Worm (Caenorhabditis elegans) whole organism, young adult: ENCODE results near the gene R11G11.16.

Experiments
- B0019.2 ChIP-seq: fragments of 200-800 bp; sonication (Bioruptor generic); conservative IDR thresholded peaks from 2 replicates; pipeline ENCODE4 v1.3.6; 2022; ENCODE audit warnings: missing genetic modification reagents, missing genetic modification characterization, missing compliant biosample characterization
- B0336.3 ChIP-seq: fragments of 200-800 bp; sonication (Bioruptor generic); IDR thresholded peaks from 2 replicates; pipeline ENCODE4 v1.3.6; 2022; ENCODE audit warnings: missing genetic modification characterization, missing compliant biosample characterization
- C17E4.6 ChIP-seq: fragments of 200-800 bp; sonication (Bioruptor generic); IDR thresholded peaks from 2 replicates; pipeline ENCODE4 v1.3.6; 2022; ENCODE audit warnings: missing genetic modification reagents, missing genetic modification characterization, missing compliant biosample characterization
- D2030.7 ChIP-seq: fragments of 200-800 bp; sonication (Bioruptor generic); IDR thresholded peaks from 2 replicates; pipeline ENCODE4 v1.3.6; 2022; ENCODE audit warnings: missing genetic modification reagents, missing genetic modification characterization, missing compliant biosample characterization
- F33H1.4 ChIP-seq: fragments of 200-800 bp; sonication (Bioruptor generic); IDR thresholded peaks from 2 replicates; pipeline ENCODE4 v1.3.6; 2022; ENCODE audit warnings: missing genetic modification reagents, missing genetic modification characterization, missing compliant biosample characterization
- F37B4.10 ChIP-seq: fragments of 200-800 bp; sonication (Bioruptor generic); IDR thresholded peaks from 2 replicates; pipeline ENCODE4 v1.3.6; 2022; ENCODE audit warnings: missing genetic modification characterization, missing compliant biosample characterization
- F55B11.4 ChIP-seq: sonication (generic microtip); optimal IDR thresholded peaks from 2 replicates; lab custom pipeline; 2016; ENCODE audit warnings: missing compliant biosample characterization, missing genetic modification characterization, borderline replicate concordance; ENCODE audit not compliant: insufficient read depth
- F57C9.4 ChIP-seq: sonication (generic microtip); optimal IDR thresholded peaks from 2 replicates; lab custom pipeline; 2017; ENCODE audit warnings: mild to moderate bottlenecking, missing genetic modification characterization, missing compliant biosample characterization
- Y67H2A.10 ChIP-seq: fragments of 200-800 bp; sonication (Bioruptor generic); conservative IDR thresholded peaks from 2 replicates; pipeline ENCODE4 v1.3.6; 2022; ENCODE audit warnings: missing genetic modification reagents, missing genetic modification characterization, missing compliant biosample characterization
- akir-1 ChIP-seq: fragments of 200-800 bp; sonication (Bioruptor generic); optimal IDR thresholded peaks from 2 replicates; lab custom pipeline; 2018; ENCODE audit warnings: mild to moderate bottlenecking, missing genetic modification characterization, moderate library complexity, missing compliant biosample characterization
- ama-1 ChIP-seq, 3 experiments: fragments of 150-350 bp in 1 of 3; sonication (generic microtip) in 2 of 3; optimal IDR thresholded peaks; 2 replicates each; lab custom pipeline; 2014 to 2018; ENCODE audit warnings: missing biosample characterization in 2 of 3, missing genetic modification characterization in 2 of 3, missing genetic modification reagents in 2 of 3
- atf-7 ChIP-seq: sonication (generic microtip); optimal IDR thresholded peaks from 2 replicates; lab custom pipeline; 2017; ENCODE audit warnings: mild to moderate bottlenecking, missing genetic modification characterization, missing compliant biosample characterization
- attf-3 ChIP-seq: fragments of 200-800 bp; sonication (Bioruptor generic); conservative IDR thresholded peaks from 2 replicates; pipeline ENCODE4 v1.3.6; 2022; ENCODE audit warnings: missing genetic modification reagents, missing genetic modification characterization, missing compliant biosample characterization
- attf-5 ChIP-seq: fragments of 200-800 bp; sonication (Bioruptor generic); optimal IDR thresholded peaks from 2 replicates; lab custom pipeline; 2018; ENCODE audit warnings: mild to moderate bottlenecking, missing genetic modification characterization, missing compliant biosample characterization
- bed-1 ChIP-seq: fragments of 200-800 bp; sonication (Bioruptor generic); IDR thresholded peaks from 2 replicates; pipeline ENCODE4 v1.3.6; 2022; ENCODE audit warnings: missing genetic modification reagents, missing genetic modification characterization, missing compliant biosample characterization
- cebp-2 ChIP-seq: fragments of 200-800 bp; sonication (Bioruptor generic); IDR thresholded peaks from 2 replicates; pipeline ENCODE4 v1.3.6; 2022; ENCODE audit warnings: missing genetic modification characterization, missing compliant biosample characterization
- ceh-40 ChIP-seq: fragments of 200-800 bp; sonication (Bioruptor generic); IDR thresholded peaks from 2 replicates; pipeline ENCODE4 v1.3.6; 2022; ENCODE audit warnings: missing genetic modification characterization, missing compliant biosample characterization
- ceh-58 ChIP-seq: fragments of 200-800 bp; sonication (Bioruptor generic); IDR thresholded peaks from 2 replicates; pipeline ENCODE4 v1.3.6; 2022; ENCODE audit warnings: missing genetic modification characterization, missing compliant biosample characterization
- ceh-79 ChIP-seq: sonication (generic microtip); optimal IDR thresholded peaks from 2 replicates; lab custom pipeline; 2017; ENCODE audit warnings: mild to moderate bottlenecking, missing genetic modification characterization, missing compliant biosample characterization
- dpff-1 ChIP-seq: sonication (generic microtip); optimal IDR thresholded peaks from 2 replicates; lab custom pipeline; 2017; ENCODE audit warnings: mild to moderate bottlenecking, missing genetic modification characterization, missing compliant biosample characterization
- fkh-3 ChIP-seq: sonication (generic microtip); optimal IDR thresholded peaks from 2 replicates; lab custom pipeline; 2016; ENCODE audit warnings: mild to moderate bottlenecking, missing genetic modification characterization, missing compliant biosample characterization
- gei-17 ChIP-seq: fragments of 200-800 bp; sonication (Bioruptor generic); optimal IDR thresholded peaks from 2 replicates; lab custom pipeline; 2018; ENCODE audit warnings: mild to moderate bottlenecking, missing genetic modification characterization, missing compliant biosample characterization
- hsf-1 ChIP-seq: fragments of 200-800 bp; sonication (Bioruptor generic); IDR thresholded peaks from 2 replicates; pipeline ENCODE4 v1.3.6; 2022; ENCODE audit warnings: missing genetic modification reagents, missing genetic modification characterization, missing compliant biosample characterization
- let-526 ChIP-seq: fragments of 200-800 bp; sonication (Bioruptor generic); IDR thresholded peaks from 2 replicates; pipeline ENCODE4 v1.3.6; 2022; ENCODE audit warnings: missing genetic modification reagents, missing genetic modification characterization, missing compliant biosample characterization
- lsl-1 ChIP-seq: fragments of 200-800 bp; sonication (Bioruptor generic); optimal IDR thresholded peaks from 2 replicates; lab custom pipeline; 2018; ENCODE audit warnings: mild to moderate bottlenecking, missing genetic modification characterization, moderate library complexity, missing compliant biosample characterization
- madf-8 ChIP-seq: fragments of 200-800 bp; sonication (Bioruptor generic); conservative IDR thresholded peaks from 2 replicates; pipeline ENCODE4 v1.3.6; 2022; ENCODE audit warnings: missing genetic modification reagents, missing genetic modification characterization, missing compliant biosample characterization
- mel-28 ChIP-seq: sonication (generic microtip); optimal IDR thresholded peaks from 2 replicates; lab custom pipeline; 2016; ENCODE audit warnings: borderline replicate concordance, mild to moderate bottlenecking, missing genetic modification characterization, missing compliant biosample characterization
- mes-4 ChIP-seq: sonication (generic microtip); optimal IDR thresholded peaks from 2 replicates; lab custom pipeline; 2016; ENCODE audit warnings: missing genotype, missing genetic modification characterization, missing compliant biosample characterization
- mxl-1 ChIP-seq: sonication (generic microtip); optimal IDR thresholded peaks from 2 replicates; lab custom pipeline; 2016; ENCODE audit warnings: missing genetic modification characterization, missing compliant biosample characterization
- nfyb-1 ChIP-seq: fragments of 200-800 bp; sonication (Bioruptor generic); IDR thresholded peaks from 2 replicates; pipeline ENCODE4 v1.3.6; 2022; ENCODE audit warnings: missing genetic modification reagents, missing genetic modification characterization, missing compliant biosample characterization
- nhr-179 ChIP-seq: sonication (generic microtip); optimal IDR thresholded peaks from 2 replicates; lab custom pipeline; 2016; ENCODE audit warnings: mild to moderate bottlenecking, missing genetic modification characterization, missing compliant biosample characterization
- pbrm-1 ChIP-seq: fragments of 200-800 bp; sonication (Bioruptor generic); IDR thresholded peaks from 2 replicates; pipeline ENCODE4 v1.3.6; 2022; ENCODE audit warnings: missing genetic modification reagents, missing genetic modification characterization, missing compliant biosample characterization
- rcor-1 ChIP-seq: fragments of 200-800 bp; sonication (Bioruptor generic); IDR thresholded peaks from 2 replicates; pipeline ENCODE4 v1.3.6; 2022; ENCODE audit warnings: missing genetic modification reagents, missing genetic modification characterization, missing compliant biosample characterization
- repo-1 ChIP-seq: sonication (generic microtip); optimal IDR thresholded peaks from 2 replicates; lab custom pipeline; 2017; ENCODE audit warnings: mild to moderate bottlenecking, missing genetic modification characterization, missing compliant biosample characterization
- sdz-38 ChIP-seq: sonication (generic microtip); optimal IDR thresholded peaks from 2 replicates; lab custom pipeline; 2016; ENCODE audit warnings: missing genotype, missing genetic modification characterization, missing compliant biosample characterization
- sea-2 ChIP-seq: fragments of 200-800 bp; sonication (Bioruptor generic); IDR thresholded peaks from 2 replicates; pipeline ENCODE4 v1.3.6; 2022; ENCODE audit warnings: missing genetic modification characterization, missing compliant biosample characterization
- snpc-1.3 ChIP-seq: sonication (generic microtip); optimal IDR thresholded peaks from 2 replicates; lab custom pipeline; 2017; ENCODE audit warnings: missing genetic modification characterization, mild to moderate bottlenecking, missing compliant biosample characterization, antibody characterized with exemption, moderate library complexity, missing genotype, missing genetic modification reagents; ENCODE audit not compliant: insufficient read depth
- snpc-4 ChIP-seq, 5 experiments: fragments of 150-350 bp in 1 of 5; sonication (generic microtip) in 4 of 5; optimal IDR thresholded peaks; 2 replicates each; lab custom pipeline; 2014 to 2018; ENCODE audit warnings: missing genetic modification characterization in 5 of 5, missing biosample characterization in 3 of 5, antibody characterized with exemption in 2 of 5, mild to moderate bottlenecking in 2 of 5, missing compliant biosample characterization in 2 of 5, missing genotype in 2 of 5, moderate library complexity in 2 of 5, missing genetic modification reagents in 1 of 5
- sptf-2 ChIP-seq: fragments of 200-800 bp; sonication (Bioruptor generic); optimal IDR thresholded peaks from 2 replicates; lab custom pipeline; 2018; ENCODE audit warnings: mild to moderate bottlenecking, missing genetic modification characterization, missing compliant biosample characterization
- tlf-1 ChIP-seq: fragments of 200-800 bp; sonication (Bioruptor generic); optimal IDR thresholded peaks from 2 replicates; lab custom pipeline; 2018; ENCODE audit warnings: mild to moderate bottlenecking, missing genetic modification characterization, missing compliant biosample characterization
- zim-3 ChIP-seq: sonication (generic microtip); optimal IDR thresholded peaks from 2 replicates; lab custom pipeline; 2017; ENCODE audit warnings: mild to moderate bottlenecking, missing genetic modification characterization, moderate library complexity, missing compliant biosample characterization
- ztf-18 ChIP-seq: sonication (generic microtip); optimal IDR thresholded peaks from 2 replicates; lab custom pipeline; 2016; ENCODE audit warnings: missing genotype, mild to moderate bottlenecking, missing genetic modification characterization, missing compliant biosample characterization
- ztf-26 ChIP-seq: sonication (generic microtip); optimal IDR thresholded peaks from 2 replicates; lab custom pipeline; 2017; ENCODE audit warnings: missing genetic modification characterization, missing compliant biosample characterization

R11G11.16 gene

DNA sequence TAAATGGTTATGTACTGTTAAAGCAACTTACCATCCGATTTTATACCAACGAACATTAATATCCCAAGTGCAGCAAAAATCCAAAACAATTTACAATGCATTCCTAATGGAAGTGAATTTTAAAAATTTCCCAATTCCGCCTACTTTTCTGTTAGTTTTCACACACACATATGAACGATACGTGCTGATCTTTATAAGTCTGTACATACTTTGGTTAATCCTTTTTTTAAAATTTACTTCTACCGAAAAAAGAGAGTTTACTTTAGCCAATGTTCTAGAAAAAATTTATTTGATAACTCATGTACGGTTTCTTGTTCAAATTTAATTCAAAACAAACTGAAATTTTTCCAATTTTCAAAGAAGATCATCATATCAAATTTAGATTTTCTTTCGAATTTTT lies at the start of gene R11G11.16:
Gene R11G11.16 (minus strand): TSS at position 101 of the 400 bp plus-strand sequence.
- no peak for TF ChIP-seq let-526 (GFP tag; lab: Robert Waterston, UW)
- no peak for TF ChIP-seq F57C9.4 (tag; lab: Kevin White, UChicago)

DNA sequence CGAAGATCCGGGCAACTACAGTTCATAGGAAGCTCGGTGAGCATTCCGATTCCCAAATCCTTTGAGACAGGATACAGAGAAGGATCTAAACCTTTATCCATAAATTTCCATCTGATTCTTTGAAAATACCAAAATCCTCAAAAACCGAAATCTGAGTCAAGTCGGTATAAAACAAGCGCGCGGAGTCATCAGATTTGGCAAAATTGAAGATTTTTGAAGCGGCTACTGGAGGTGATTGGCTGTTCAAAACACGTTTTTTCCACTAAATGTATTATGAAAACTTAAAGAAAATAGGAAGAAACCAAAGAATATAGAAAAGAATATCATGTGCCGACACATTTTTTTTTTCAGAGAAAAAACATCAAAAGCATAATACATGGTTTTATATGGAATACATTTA lies 49.7 kb upstream of the R11G11.16 start, which contains the start of gene C14C6.13:
Gene C14C6.13 (minus strand): TSS at position 101 of the 400 bp plus-strand sequence.
- TF ChIP-seq F37B4.10 (GFP tag; lab: Robert Waterston, UW) (no peak), attf-5 (GFP tag; lab: Kevin White, UChicago) (no peak), ceh-79 (tag; lab: Kevin White, UChicago) (no peak), zim-3 (tag; lab: Kevin White, UChicago) (no peak), ztf-18 (no peak), repo-1 (tag; lab: Kevin White, UChicago) (no peak), gei-17 (no peak), sea-2 (no peak), mes-4 (tag; lab: Kevin White, UChicago) (no peak), B0336.3 (GFP tag; lab: Robert Waterston, UW) (no peak), rcor-1 (GFP tag; lab: Robert Waterston, UW) (no peak), dpff-1 (tag; lab: Kevin White, UChicago) (no peak), sdz-38 (no peak), cebp-2 (GFP tag; lab: Robert Waterston, UW) (no peak)
- TF ChIP-seq, all 124 proteins: peak for 0

DNA sequence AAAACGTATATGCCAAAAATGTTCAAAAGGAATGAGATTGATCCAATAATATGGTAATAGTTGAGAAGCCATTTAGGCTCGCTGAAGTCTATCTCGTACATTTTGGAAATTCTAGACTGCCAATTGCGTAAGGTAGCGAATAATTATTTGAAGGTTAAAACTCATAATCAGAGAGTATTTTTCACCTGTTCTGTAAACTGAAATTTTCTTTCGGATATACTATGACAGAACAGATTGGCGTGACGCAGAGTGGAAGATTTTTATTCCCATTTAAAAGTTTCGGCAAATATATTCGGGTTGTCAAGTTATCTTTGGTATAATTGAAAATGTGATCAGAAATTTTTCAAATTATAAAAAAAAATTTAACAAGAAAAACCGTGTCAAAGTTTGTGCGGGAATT lies 43.2 kb upstream of the R11G11.16 start, which contains the start of gene sri-72:
Gene sri-72 (minus strand): TSS at position 101 of the 400 bp plus-strand sequence.
- TF ChIP-seq hsf-1 (no peak), Y67H2A.10 (GFP tag; lab: Robert Waterston, UW) (no peak), C17E4.6 (GFP tag; lab: Robert Waterston, UW) (no peak), let-526 (GFP tag; lab: Robert Waterston, UW) (no peak), sptf-2 (no peak), ceh-40 (no peak), ceh-58 (GFP tag; lab: Robert Waterston, UW) (no peak), attf-3 (GFP tag; lab: Robert Waterston, UW) (no peak), madf-8 (no peak), tlf-1 (GFP tag; lab: Kevin White, UChicago) (no peak), atf-7 (tag; lab: Kevin White, UChicago) (no peak), mes-4 (tag; lab: Kevin White, UChicago) (no peak), mxl-1 (no peak), mel-28 (tag; lab: Kevin White, UChicago) (no peak), fkh-3 (tag; lab: Kevin White, UChicago) (no peak)

DNA sequence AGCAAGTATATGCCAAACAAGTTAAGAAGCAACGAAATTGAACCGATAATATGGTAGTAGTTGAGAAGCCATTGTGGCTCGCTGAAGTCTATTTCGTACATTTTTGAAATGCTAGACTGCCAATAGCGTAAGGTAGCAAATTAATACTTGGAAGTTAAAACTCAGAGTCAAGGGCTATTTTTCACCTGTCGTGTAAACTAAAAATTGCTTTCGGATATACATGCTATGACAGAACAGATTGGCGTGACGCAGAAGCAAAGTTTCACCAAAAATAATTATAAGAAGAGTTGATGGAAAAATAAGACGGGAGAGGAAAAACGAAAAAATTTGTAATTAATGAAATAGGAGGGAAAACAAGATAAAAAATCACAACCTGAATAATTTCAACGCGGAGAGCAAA lies 41.0 kb upstream of the R11G11.16 start, which contains the start of gene sri-73:
Gene sri-73 (minus strand): TSS at position 101 of the 400 bp plus-strand sequence.
- TF ChIP-seq lsl-1 (GFP tag; lab: Kevin White, UChicago) = no peak
- no peak for TF ChIP-seq ztf-26 (tag; lab: Kevin White, UChicago)
- TF ChIP-seq bed-1 (GFP tag; lab: Robert Waterston, UW) = no peak
- TF ChIP-seq snpc-1.3 = no peak
- TF ChIP-seq, all 124 proteins: peak for 0

DNA sequence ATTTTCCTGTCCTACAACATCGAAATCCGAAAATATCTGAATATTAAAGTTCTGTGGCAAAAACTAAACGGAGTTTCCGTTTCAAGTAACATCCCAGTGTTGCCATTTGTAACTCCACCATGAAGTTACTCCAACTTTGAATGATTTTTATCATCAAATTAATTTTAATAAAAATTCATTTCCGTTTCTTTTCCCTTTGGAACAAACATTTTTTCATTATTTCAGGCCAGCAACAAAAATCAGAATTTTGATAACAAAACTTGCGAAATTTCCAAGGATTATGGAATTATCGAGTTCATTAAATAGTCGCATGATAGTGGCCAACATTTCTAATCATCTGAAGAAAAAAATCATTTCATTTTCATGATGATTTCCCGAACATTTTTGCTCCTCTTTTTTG lies 37.9 kb upstream of the R11G11.16 start, which contains the start of gene C14C6.2:
Gene C14C6.2 (plus strand): TSS at position 301 of the 400 bp plus-strand sequence.
- TF ChIP-seq snpc-4 (GFP tag; optimal IDR thresholded peaks at IDR 0.05; lab: Kevin White, UChicago) (no peak), snpc-4 (tag; optimal IDR thresholded peaks at IDR 0.05; lab: Kevin White, UChicago) (no peak), B0019.2 (no peak), ama-1 (optimal IDR thresholded peaks at IDR 0.05; lab: Kevin White, UChicago) (no peak), ama-1 (GFP tag; optimal IDR thresholded peaks at IDR 0.05; lab: Kevin White, UChicago) (no peak), sptf-2 (no peak), nhr-179 (tag; lab: Kevin White, UChicago) (no peak), akir-1 (GFP tag; lab: Kevin White, UChicago) (no peak), D2030.7 (GFP tag; lab: Robert Waterston, UW) (no peak), F55B11.4 (tag; lab: Kevin White, UChicago) (no peak), pbrm-1 (GFP tag; lab: Robert Waterston, UW) (no peak), F33H1.4 (GFP tag; lab: Robert Waterston, UW) (no peak), nfyb-1 (GFP tag; lab: Robert Waterston, UW) (no peak)
